Worm (Caenorhabditis elegans) whole organism, mixed stage, embryonic: ENCODE data around the gene aat-4.

Source experiments
- elt-1 ChIP-seq: sonication (generic microtip); optimal IDR thresholded peaks from 2 replicates; lab custom pipeline; 2017; ENCODE audit warnings: missing genetic modification characterization, mild to moderate bottlenecking, missing compliant biosample characterization, antibody characterized with exemption, moderate library complexity, borderline replicate concordance; ENCODE audit not compliant: insufficient read depth
- flh-1 ChIP-seq: fragments of 200-800 bp; sonication (Bioruptor generic); optimal IDR thresholded peaks from 2 replicates; lab custom pipeline; 2018; ENCODE audit warnings: mild to moderate bottlenecking, missing genetic modification characterization, moderate library complexity, missing compliant biosample characterization
- lsy-2 ChIP-seq: fragments of 150-350 bp; optimal IDR thresholded peaks from 2 replicates; lab custom pipeline; 2014; ENCODE audit warnings: missing biosample characterization, missing genetic modification characterization
- nhr-237 ChIP-seq: fragments of 150-350 bp; optimal IDR thresholded peaks from 2 replicates; lab custom pipeline; 2014; ENCODE audit warnings: missing biosample characterization, missing genetic modification characterization
- nhr-76 ChIP-seq: sonication (generic microtip); optimal IDR thresholded peaks from 2 replicates; lab custom pipeline; 2017; ENCODE audit warnings: missing biosample characterization, missing genetic modification characterization
- snpc-4 ChIP-seq: fragments of 150-350 bp; optimal IDR thresholded peaks from 2 replicates; lab custom pipeline; 2014; ENCODE audit warnings: missing biosample characterization, missing genetic modification characterization
- unc-120 ChIP-seq: sonication (generic microtip); optimal IDR thresholded peaks from 2 replicates; lab custom pipeline; 2017; ENCODE audit warnings: missing genetic modification characterization, missing compliant biosample characterization; ENCODE audit not compliant: poor library complexity, severe bottlenecking
- unc-62 ChIP-seq: fragments of 150-350 bp; optimal IDR thresholded peaks from 2 replicates; lab custom pipeline; 2014; ENCODE audit warnings: missing biosample characterization, missing genetic modification reagents, missing genetic modification characterization

ce11 chrIV:6237508-6238227, 37.9 kb downstream of the aat-4 start, which contains the start of the genes F58F9.6 and F58F9.8:
- TF ChIP-seq nhr-76 (tag; lab: Kevin White, UChicago) = no peak
- TF ChIP-seq flh-1 (GFP tag; lab: Kevin White, UChicago) = no peak
- no peak for TF ChIP-seq unc-120 (tag; lab: Kevin White, UChicago)
- no peak for TF ChIP-seq unc-62 (GFP tag; lab: Kevin White, UChicago)
- no peak for TF ChIP-seq nhr-237
- no peak for TF ChIP-seq elt-1 (tag; lab: Kevin White, UChicago)
- no peak for TF ChIP-seq lsy-2
- TF ChIP-seq snpc-4 (tag; lab: Kevin White, UChicago) = no peak
